Fruit fly (Drosophila melanogaster) Kc167 (cell line): Measurements from ENCODE around the gene SCCRO.

Experiments used
- Sin3A ChIP-seq: fragments of >200 bp; optimal IDR thresholded peaks from 2 replicates; lab custom pipeline; 2018; ENCODE audit warnings: missing external identifiers
- h ChIP-seq: fragments of >200 bp; optimal IDR thresholded peaks from 3 replicates; lab custom pipeline; 2018; ENCODE audit warnings: missing external identifiers
- insv ChIP-seq: fragments of >200 bp; optimal IDR thresholded peaks from 3 replicates; lab custom pipeline; 2018; ENCODE audit warnings: missing external identifiers

DNA sequence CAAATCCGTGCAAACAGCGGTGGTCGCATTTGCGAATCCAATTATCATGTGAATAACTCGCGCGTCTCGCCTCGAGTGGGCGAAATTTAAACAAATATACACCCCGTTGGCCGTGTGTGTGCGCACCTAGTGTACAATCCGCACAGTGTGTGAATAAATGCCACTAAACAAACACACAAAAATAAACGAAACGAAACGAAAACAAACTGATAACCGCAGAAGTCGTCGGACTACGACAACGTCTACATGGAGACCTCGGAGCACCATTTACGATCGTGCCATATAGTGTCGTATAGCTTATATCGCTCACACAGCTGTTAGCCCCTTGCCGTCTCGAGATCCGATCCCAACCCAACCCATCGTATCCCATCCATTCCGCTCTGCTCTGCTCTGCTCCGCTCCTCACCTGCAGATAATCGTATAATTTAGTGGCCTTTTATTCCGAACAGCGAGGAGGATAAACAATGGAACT lies 3.3 kb downstream of the SCCRO start:
- TF ChIP-seq Sin3A (lab: Kevin White, UChicago) (no peak), h (no peak), insv (lab: Kevin White, UChicago) (no peak)
